Worm (Caenorhabditis elegans) whole organism, young adult: ENCODE data around the gene sand-1.

Source experiments
- B0261.1 ChIP-seq: sonication (generic microtip); optimal IDR thresholded peaks from 2 replicates; lab custom pipeline; 2016; ENCODE audit warnings: mild to moderate bottlenecking, missing genetic modification characterization, moderate library complexity, missing compliant biosample characterization
- attf-3 ChIP-seq: fragments of 200-800 bp; sonication (Bioruptor generic); conservative IDR thresholded peaks from 2 replicates; pipeline ENCODE4 v1.3.6; 2022; ENCODE audit warnings: missing genetic modification reagents, missing genetic modification characterization, missing compliant biosample characterization
- nhr-27 ChIP-seq: fragments of 200-800 bp; sonication (Bioruptor generic); optimal IDR thresholded peaks from 2 replicates; lab custom pipeline; 2018; ENCODE audit warnings: mild to moderate bottlenecking, missing genetic modification characterization, moderate library complexity, missing compliant biosample characterization

DNA sequence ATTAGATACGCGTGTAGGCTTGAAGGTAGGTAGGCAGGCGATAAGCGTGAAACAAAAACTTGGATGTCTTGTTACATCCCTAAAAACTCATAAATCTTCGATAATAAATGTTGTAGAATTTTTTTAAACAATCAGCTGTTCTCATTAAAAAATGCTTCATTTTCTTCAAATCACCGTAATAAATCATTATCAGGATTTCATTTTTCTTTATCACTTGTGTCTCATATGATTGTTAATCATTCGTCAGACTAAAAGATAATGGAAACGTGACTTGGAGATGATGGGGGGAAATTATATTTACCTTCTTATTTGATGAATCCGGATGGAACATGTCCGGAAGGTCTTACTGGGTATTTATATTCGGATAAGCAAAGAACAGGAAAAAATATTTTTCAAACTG, 33.2 kb upstream of the sand-1 start:
- TF ChIP-seq nhr-27 (tag; lab: Kevin White, UChicago) (no peak), attf-3 (GFP tag; lab: Robert Waterston, UW) (no peak), B0261.1 (no peak)
